Worm (Caenorhabditis elegans) whole organism, mixed stage, embryonic: Measurements from ENCODE around the gene tgt-1.
A peak's percentile ranks its signal among the peaks of the same experiment; 100 is the strongest.

Experiments used
- bed-3 ChIP-seq: fragments of 200-800 bp; sonication (Bioruptor generic); optimal IDR thresholded peaks from 3 replicates; lab custom pipeline; 2018; ENCODE audit warnings: mild to moderate bottlenecking, missing genetic modification characterization, moderate library complexity, missing compliant biosample characterization
- blmp-1 ChIP-seq: fragments of 150-350 bp; optimal IDR thresholded peaks from 2 replicates; lab custom pipeline; 2014; ENCODE audit warnings: missing biosample characterization, missing genetic modification characterization
- ceh-39 ChIP-seq: fragments of 150-350 bp; optimal IDR thresholded peaks from 2 replicates; lab custom pipeline; 2014; ENCODE audit warnings: missing biosample characterization, missing genetic modification characterization
- ceh-43 ChIP-seq: fragments of 200-800 bp; sonication (Bioruptor generic); optimal IDR thresholded peaks from 2 replicates; lab custom pipeline; 2018; ENCODE audit warnings: mild to moderate bottlenecking, missing genetic modification characterization, moderate library complexity, missing compliant biosample characterization
- ceh-83 ChIP-seq: fragments of 200-800 bp; sonication (Bioruptor generic); optimal IDR thresholded peaks from 2 replicates; lab custom pipeline; 2018; ENCODE audit warnings: mild to moderate bottlenecking, missing genetic modification characterization, missing compliant biosample characterization
- ces-1 ChIP-seq: fragments of 150-350 bp; optimal IDR thresholded peaks from 2 replicates; lab custom pipeline; 2014; ENCODE audit warnings: missing biosample characterization, missing genetic modification reagents, missing genetic modification characterization
- cnd-1 ChIP-seq: fragments of 200-800 bp; sonication (Bioruptor generic); optimal IDR thresholded peaks from 2 replicates; lab custom pipeline; 2018; ENCODE audit warnings: mild to moderate bottlenecking, missing genetic modification characterization, missing compliant biosample characterization
- drap-1 ChIP-seq: fragments of 200-800 bp; sonication (Bioruptor generic); optimal IDR thresholded peaks from 3 replicates; lab custom pipeline; 2018; ENCODE audit warnings: mild to moderate bottlenecking, missing genetic modification characterization, missing compliant biosample characterization
- elt-1 ChIP-seq: sonication (generic microtip); optimal IDR thresholded peaks from 2 replicates; lab custom pipeline; 2017; ENCODE audit warnings: missing genetic modification characterization, mild to moderate bottlenecking, missing compliant biosample characterization, antibody characterized with exemption, moderate library complexity, borderline replicate concordance; ENCODE audit not compliant: insufficient read depth
- elt-3 ChIP-seq: fragments of 150-350 bp; optimal IDR thresholded peaks from 2 replicates; lab custom pipeline; 2014; ENCODE audit warnings: missing biosample characterization, missing genetic modification characterization
- flh-1 ChIP-seq: fragments of 200-800 bp; sonication (Bioruptor generic); optimal IDR thresholded peaks from 2 replicates; lab custom pipeline; 2018; ENCODE audit warnings: mild to moderate bottlenecking, missing genetic modification characterization, moderate library complexity, missing compliant biosample characterization
- ham-2 ChIP-seq: fragments of 200-800 bp; sonication (Bioruptor generic); optimal IDR thresholded peaks from 2 replicates; lab custom pipeline; 2018; ENCODE audit warnings: mild to moderate bottlenecking, missing genetic modification characterization, missing compliant biosample characterization
- hlh-1 ChIP-seq: fragments of 150-350 bp; optimal IDR thresholded peaks from 2 replicates; lab custom pipeline; 2014; ENCODE audit warnings: missing biosample characterization, missing genetic modification reagents, missing genetic modification characterization
- lin-13 ChIP-seq: fragments of 150-350 bp; optimal IDR thresholded peaks from 2 replicates; lab custom pipeline; 2014; ENCODE audit warnings: missing biosample characterization, missing genetic modification characterization
- lin-32 ChIP-seq: fragments of 200-800 bp; sonication (Bioruptor generic); optimal IDR thresholded peaks from 2 replicates; lab custom pipeline; 2018; ENCODE audit warnings: mild to moderate bottlenecking, missing genetic modification characterization, missing compliant biosample characterization
- lsy-2 ChIP-seq: fragments of 150-350 bp; optimal IDR thresholded peaks from 2 replicates; lab custom pipeline; 2014; ENCODE audit warnings: missing biosample characterization, missing genetic modification characterization
- mep-1 ChIP-seq: fragments of 150-350 bp; optimal IDR thresholded peaks from 2 replicates; lab custom pipeline; 2017; ENCODE audit warnings: missing biosample characterization, missing genetic modification reagents, missing genetic modification characterization, inconsistent platforms
- mls-2 ChIP-seq: sonication (generic microtip); optimal IDR thresholded peaks from 2 replicates; lab custom pipeline; 2016; ENCODE audit warnings: mild to moderate bottlenecking, missing genetic modification characterization, moderate library complexity, missing compliant biosample characterization
- nhr-12 ChIP-seq: fragments of 150-350 bp; optimal IDR thresholded peaks from 2 replicates; lab custom pipeline; 2014; ENCODE audit warnings: missing biosample characterization, missing genetic modification characterization
- nhr-2 ChIP-seq: fragments of 150-350 bp; optimal IDR thresholded peaks from 2 replicates; lab custom pipeline; 2014; ENCODE audit warnings: missing biosample characterization, missing genetic modification characterization
- nhr-237 ChIP-seq: fragments of 150-350 bp; optimal IDR thresholded peaks from 2 replicates; lab custom pipeline; 2014; ENCODE audit warnings: missing biosample characterization, missing genetic modification characterization
- nhr-76 ChIP-seq: sonication (generic microtip); optimal IDR thresholded peaks from 2 replicates; lab custom pipeline; 2017; ENCODE audit warnings: missing biosample characterization, missing genetic modification characterization
- pha-4 ChIP-seq: fragments of 150-350 bp; optimal IDR thresholded peaks from 2 replicates; lab custom pipeline; 2018; ENCODE audit warnings: missing biosample characterization, missing genetic modification reagents, missing genetic modification characterization
- sem-2 ChIP-seq: fragments of 200-800 bp; sonication (Bioruptor generic); optimal IDR thresholded peaks from 2 replicates; lab custom pipeline; 2018; ENCODE audit warnings: mild to moderate bottlenecking, missing genetic modification characterization, missing compliant biosample characterization
- snpc-4 ChIP-seq: fragments of 150-350 bp; optimal IDR thresholded peaks from 2 replicates; lab custom pipeline; 2014; ENCODE audit warnings: missing biosample characterization, missing genetic modification characterization
- sptf-1 ChIP-seq: sonication (generic microtip); optimal IDR thresholded peaks from 2 replicates; lab custom pipeline; 2017; ENCODE audit warnings: mild to moderate bottlenecking, missing genetic modification characterization, moderate library complexity, missing compliant biosample characterization
- unc-120 ChIP-seq: sonication (generic microtip); optimal IDR thresholded peaks from 2 replicates; lab custom pipeline; 2017; ENCODE audit warnings: missing genetic modification characterization, missing compliant biosample characterization; ENCODE audit not compliant: poor library complexity, severe bottlenecking
- unc-39 ChIP-seq: fragments of 150-350 bp; optimal IDR thresholded peaks from 2 replicates; lab custom pipeline; 2014; ENCODE audit warnings: missing biosample characterization, missing genetic modification characterization
- unc-62 ChIP-seq: fragments of 150-350 bp; optimal IDR thresholded peaks from 2 replicates; lab custom pipeline; 2014; ENCODE audit warnings: missing biosample characterization, missing genetic modification reagents, missing genetic modification characterization
- zip-8 ChIP-seq: fragments of 150-350 bp; optimal IDR thresholded peaks from 2 replicates; lab custom pipeline; 2014; ENCODE audit warnings: missing biosample characterization, missing genetic modification characterization
- ztf-11 ChIP-seq: fragments of 150-350 bp; optimal IDR thresholded peaks from 2 replicates; lab custom pipeline; 2014; ENCODE audit warnings: missing biosample characterization, missing genetic modification characterization

The tgt-1 gene

DNA sequence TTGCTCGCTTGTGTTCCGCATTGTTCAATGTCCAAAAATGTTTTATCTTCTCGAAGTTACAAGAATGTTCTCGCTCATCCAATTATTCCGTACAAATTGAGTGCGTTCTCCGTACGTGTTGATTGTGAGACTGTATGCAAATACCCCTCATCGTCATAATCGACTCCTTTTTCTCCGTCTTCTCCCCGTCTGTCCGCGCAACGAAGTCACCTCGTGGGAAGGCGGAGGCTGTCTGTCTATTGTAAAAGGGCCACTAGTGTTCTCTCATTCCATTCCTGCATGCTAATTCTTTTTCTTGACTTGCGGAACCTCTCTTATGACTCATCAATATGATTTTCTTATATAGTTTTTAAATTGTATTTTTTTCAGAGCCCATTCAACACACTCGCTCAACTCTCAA is 10.6 kb upstream of the tgt-1 start, which contains the start of gene ZK829.9:
Gene ZK829.9 (plus strand): TSS at position 364 of the 400 bp plus-strand sequence.
- no peak for TF ChIP-seq elt-3 (tag; lab: Kevin White, UChicago)
- TF ChIP-seq cnd-1 (tag; lab: Kevin White, UChicago), result no peak
- TF ChIP-seq ces-1 (GFP tag; lab: Kevin White, UChicago), result no peak
- TF ChIP-seq ceh-43 (GFP tag; lab: Kevin White, UChicago), result no peak
- TF ChIP-seq mls-2 (tag; lab: Kevin White, UChicago), result no peak
- no peak for TF ChIP-seq bed-3 (GFP tag; lab: Kevin White, UChicago)
- TF ChIP-seq snpc-4 (tag; lab: Kevin White, UChicago), result no peak
- no peak for TF ChIP-seq unc-62 (GFP tag; lab: Kevin White, UChicago)
- no peak for TF ChIP-seq mep-1 (tag; lab: Kevin White, UChicago)
- no peak for TF ChIP-seq ceh-39
- TF ChIP-seq sptf-1, result no peak
- no peak for TF ChIP-seq lsy-2
- TF ChIP-seq lin-32 (GFP tag; lab: Kevin White, UChicago), result no peak
- no peak for TF ChIP-seq nhr-12 (tag; lab: Kevin White, UChicago)
- TF ChIP-seq lin-13 (tag; lab: Kevin White, UChicago), result no peak

DNA sequence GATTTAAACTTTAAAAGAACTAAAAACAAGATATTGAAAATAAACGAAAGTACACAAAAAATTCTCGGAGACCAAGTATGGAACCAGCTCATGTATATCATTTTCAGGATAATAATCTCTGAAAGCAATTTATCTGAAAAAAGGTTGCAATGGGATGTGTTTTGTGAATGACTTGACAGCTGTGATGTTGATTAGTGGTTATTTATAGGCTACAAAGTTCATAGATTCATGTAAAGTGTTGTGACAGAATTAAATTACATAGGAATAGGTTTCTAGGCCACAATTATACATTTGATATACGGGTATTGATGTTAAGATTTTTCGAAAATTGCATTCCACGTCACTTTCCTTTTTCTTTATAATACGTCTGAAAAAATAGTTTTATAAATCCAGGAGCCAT is 5.7 kb upstream of the tgt-1 start, which contains the start of gene srj-1:
Gene srj-1 (minus strand): TSS at position 101 of the 400 bp plus-strand sequence.
- no peak for TF ChIP-seq ceh-83 (GFP tag; lab: Kevin White, UChicago)
- no peak for TF ChIP-seq unc-39 (tag; lab: Kevin White, UChicago)
- no peak for TF ChIP-seq ham-2 (GFP tag; lab: Kevin White, UChicago)
- TF ChIP-seq nhr-2, result no peak
- no peak for TF ChIP-seq drap-1 (GFP tag; lab: Kevin White, UChicago)
- TF ChIP-seq blmp-1, result no peak
- no peak for TF ChIP-seq unc-120 (tag; lab: Kevin White, UChicago)
- TF ChIP-seq zip-8 (tag; lab: Kevin White, UChicago), result no peak
- no peak for TF ChIP-seq sptf-1
- TF ChIP-seq elt-1 (tag; lab: Kevin White, UChicago), result no peak
- TF ChIP-seq hlh-1 (tag; lab: Kevin White, UChicago), result no peak
- no peak for TF ChIP-seq snpc-4 (tag; lab: Kevin White, UChicago)
- no peak for TF ChIP-seq ces-1 (GFP tag; lab: Kevin White, UChicago)
- no peak for TF ChIP-seq sem-2 (GFP tag; lab: Kevin White, UChicago)
- TF ChIP-seq cnd-1 (tag; lab: Kevin White, UChicago), result no peak
- no peak for TF ChIP-seq ztf-11 (tag; lab: Kevin White, UChicago)
- TF ChIP-seq bed-3 (GFP tag; lab: Kevin White, UChicago), result no peak
- no peak for TF ChIP-seq nhr-237 (tag; lab: Kevin White, UChicago)
- TF ChIP-seq flh-1 (GFP tag; lab: Kevin White, UChicago), result no peak

DNA sequence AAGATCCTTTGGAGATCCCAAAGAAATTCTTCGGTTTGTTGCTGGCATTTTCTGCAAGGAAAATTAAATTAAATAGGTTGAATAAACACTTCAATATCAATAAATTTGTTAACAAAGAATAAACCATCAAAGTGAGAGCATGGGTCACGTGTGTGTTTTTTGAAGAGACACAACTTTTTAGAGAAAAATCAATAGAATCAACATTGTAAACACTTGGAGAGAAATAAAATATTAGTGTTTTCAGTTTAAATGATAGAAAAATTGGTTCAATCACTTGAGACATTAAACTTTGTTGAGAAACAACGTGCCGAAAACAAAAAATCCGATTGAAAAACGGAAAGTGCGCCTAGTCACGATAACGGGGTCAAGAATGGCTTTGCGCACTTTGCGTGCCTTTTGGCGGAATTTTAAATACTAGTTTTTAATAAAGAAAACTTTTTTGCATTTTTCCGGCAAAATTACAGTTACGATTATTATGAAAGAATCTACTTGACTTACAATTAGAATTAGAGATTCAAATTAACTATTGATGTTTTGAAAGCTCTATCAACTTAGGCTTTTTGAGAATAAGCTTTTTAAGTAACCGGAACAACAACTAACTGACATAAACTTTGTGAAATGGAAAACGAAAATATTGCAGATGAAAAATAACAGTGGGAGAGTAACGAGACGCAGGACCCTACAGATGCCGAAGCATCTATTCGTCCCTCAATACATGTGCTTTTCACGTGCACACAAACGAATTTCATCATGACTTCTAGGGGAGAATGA is 2.1 kb upstream of the tgt-1 start, which contains the start of gene ZK829.7:
Gene ZK829.7 (minus strand): TSS at position 51 of the 771 bp plus-strand sequence.
- TF ChIP-seq ceh-39, result peak; percentile 46
- TF ChIP-seq nhr-76 (tag; lab: Kevin White, UChicago), result no peak
- TF ChIP-seq ces-1 (GFP tag; lab: Kevin White, UChicago), result peak; percentile 5
- TF ChIP-seq hlh-1 (tag; lab: Kevin White, UChicago), result peak; percentile 20
- TF ChIP-seq drap-1 (GFP tag; lab: Kevin White, UChicago), result no peak
- peak; percentile 81 for TF ChIP-seq pha-4 (tag; lab: Kevin White, UChicago)
- TF ChIP-seq mep-1 (tag; lab: Kevin White, UChicago), result peak; percentile 44
- TF ChIP-seq elt-1 (tag; lab: Kevin White, UChicago), result no peak
- no peak for TF ChIP-seq ceh-83 (GFP tag; lab: Kevin White, UChicago)
- no peak for TF ChIP-seq unc-120 (tag; lab: Kevin White, UChicago)
- TF ChIP-seq flh-1 (GFP tag; lab: Kevin White, UChicago), result no peak
- TF ChIP-seq nhr-12 (tag; lab: Kevin White, UChicago), result no peak
- peak; percentile 68 for TF ChIP-seq lsy-2
- peak; percentile 58 for TF ChIP-seq lin-13 (tag; lab: Kevin White, UChicago)
- TF ChIP-seq nhr-237 (tag; lab: Kevin White, UChicago), result peak; percentile 44
- TF ChIP-seq, all 35 proteins: peak for 8
